Fruit fly (Drosophila melanogaster) whole organism, adult: Measurements from ENCODE around the gene ppk20.

Experiments used
- CG12768 ChIP-seq: fragments of 200-800 bp; sonication (Bioruptor generic); optimal IDR thresholded peaks from 2 replicates; lab custom pipeline; 2017; ENCODE audit warnings: missing biosample characterization, missing genetic modification characterization, mild to moderate bottlenecking, moderate library complexity, missing genetic modification reagents
- CG33017 ChIP-seq: fragments of 200-800 bp; sonication (Bioruptor generic); optimal IDR thresholded peaks from 2 replicates; lab custom pipeline; 2018; ENCODE audit warnings: missing biosample characterization, mild to moderate bottlenecking, missing genetic modification characterization, moderate library complexity
- Clk ChIP-seq: fragments of 200-800 bp; sonication (Bioruptor generic); optimal IDR thresholded peaks from 2 replicates; lab custom pipeline; 2017; ENCODE audit warnings: missing biosample characterization, missing genetic modification characterization
- Crg-1 ChIP-seq: fragments of 200-800 bp; sonication (Bioruptor generic); optimal IDR thresholded peaks from 2 replicates; lab custom pipeline; 2016; ENCODE audit warnings: missing biosample characterization, missing genetic modification characterization
- Mnt ChIP-seq: fragments of 200-800 bp; sonication (Bioruptor generic); optimal IDR thresholded peaks from 2 replicates; lab custom pipeline; 2016; ENCODE audit warnings: missing biosample characterization, mild to moderate bottlenecking, missing genetic modification characterization
- kay ChIP-seq: fragments of 200-800 bp; sonication (Bioruptor generic); peaks from one replicate; lab custom pipeline; 2016; ENCODE audit warnings: missing biosample characterization, missing genetic modification characterization, borderline replicate concordance
- pad ChIP-seq: fragments of 200-800 bp; sonication (Bioruptor generic); optimal IDR thresholded peaks from 3 replicates; lab custom pipeline; 2017; ENCODE audit warnings: missing biosample characterization, missing genetic modification characterization, mild to moderate bottlenecking, moderate library complexity, missing genetic modification reagents

- TF ChIP-seq Clk (GFP tag; lab: Kevin White, UChicago) (no peak), CG33017 (tag; lab: Kevin White, UChicago) (no peak), Mnt (GFP tag; lab: Kevin White, UChicago) (no peak), pad (no peak), kay (GFP tag; lab: Kevin White, UChicago) (no peak), Crg-1 (GFP tag; lab: Kevin White, UChicago) (no peak), CG12768 (GFP tag; lab: Kevin White, UChicago) (no peak)
These were observed 49.7 kb upstream of the ppk20 start, which contains the start of gene CG15506 for dm6 chr3R:29718363-29718762.
